Worm (Caenorhabditis elegans) whole organism, L1 larva: Measurements from ENCODE around the gene F59G1.4.

Source experiments
- Y116A8C.19 ChIP-seq: sonication (generic microtip); optimal IDR thresholded peaks from 2 replicates; lab custom pipeline; 2016; ENCODE audit warnings: missing compliant biosample characterization, missing genetic modification characterization, borderline replicate concordance
- ceh-8 ChIP-seq: fragments of 200-800 bp; sonication (Bioruptor generic); optimal IDR thresholded peaks from 2 replicates; lab custom pipeline; 2018; ENCODE audit warnings: mild to moderate bottlenecking, missing genetic modification characterization, moderate library complexity, missing compliant biosample characterization
- dsc-1 ChIP-seq: sonication (generic microtip); optimal IDR thresholded peaks from 2 replicates; lab custom pipeline; 2016; ENCODE audit warnings: mild to moderate bottlenecking, missing genetic modification characterization, missing compliant biosample characterization
- irx-1 ChIP-seq: sonication (generic microtip); optimal IDR thresholded peaks from 2 replicates; lab custom pipeline; 2016; ENCODE audit warnings: missing genetic modification characterization, missing compliant biosample characterization
- lin-15B ChIP-seq: fragments of 150-350 bp; sonication (generic microtip); optimal IDR thresholded peaks from 3 replicates; lab custom pipeline; 2014; ENCODE audit warnings: missing biosample characterization, missing genetic modification characterization
- lin-35 ChIP-seq, 2 experiments: fragments of 150-350 bp; optimal IDR thresholded peaks; 2 replicates each; lab custom pipeline; 2014; ENCODE audit warnings: missing biosample characterization in 2 of 2, missing genetic modification characterization in 2 of 2, missing genetic modification reagents in 2 of 2
- nhr-12 ChIP-seq: sonication (generic microtip); optimal IDR thresholded peaks from 2 replicates; lab custom pipeline; 2017; ENCODE audit warnings: missing biosample characterization, missing genetic modification characterization
- unc-130 ChIP-seq: fragments of 150-350 bp; optimal IDR thresholded peaks from 2 replicates; lab custom pipeline; 2017; ENCODE audit warnings: missing biosample characterization, missing genetic modification characterization, inconsistent platforms

DNA sequence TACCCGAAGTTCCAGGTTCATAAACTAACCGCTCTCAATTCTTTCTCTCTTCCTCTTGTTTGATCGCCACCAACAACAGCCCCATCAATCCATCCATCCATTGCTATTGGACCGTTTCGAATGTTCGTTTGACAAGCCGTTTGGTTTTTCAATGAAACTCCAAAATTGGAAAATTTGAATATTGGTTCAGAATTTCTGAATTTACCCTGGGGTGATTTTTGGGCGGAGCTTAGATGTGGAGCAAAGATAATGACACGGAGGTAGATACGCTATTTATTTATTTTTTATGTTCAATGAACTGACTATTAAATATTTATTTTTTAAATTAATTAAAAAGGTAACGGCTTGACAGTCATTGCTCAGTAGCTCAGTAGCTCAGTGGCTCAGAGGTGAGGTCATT, 48.3 kb downstream of the F59G1.4 start, which contains the start of gene B0034.2:
- TF ChIP-seq dsc-1 (tag; lab: Kevin White, UChicago), result no peak
- no peak for TF ChIP-seq unc-130
- TF ChIP-seq lin-35 (GFP tag; optimal IDR thresholded peaks at IDR 0.05; lab: Kevin White, UChicago), result no peak
- no peak for TF ChIP-seq nhr-12 (tag; lab: Kevin White, UChicago)
- TF ChIP-seq Y116A8C.19, result no peak
- TF ChIP-seq lin-15B (tag; lab: Kevin White, UChicago), result no peak
- TF ChIP-seq ceh-8 (GFP tag; lab: Kevin White, UChicago), result no peak
- TF ChIP-seq irx-1 (tag; lab: Kevin White, UChicago), result no peak
